Worm (Caenorhabditis elegans) whole organism, L2 larva: ENCODE results near the gene clec-52.

Source experiments
- F13H6.1 ChIP-seq: sonication (generic microtip); optimal IDR thresholded peaks from 2 replicates; lab custom pipeline; 2016; ENCODE audit warnings: missing genetic modification characterization, missing compliant biosample characterization
- ZK546.5 ChIP-seq: sonication (generic microtip); optimal IDR thresholded peaks from 2 replicates; lab custom pipeline; 2017; ENCODE audit warnings: missing biosample characterization, missing genetic modification characterization
- alr-1 ChIP-seq: fragments of 150-350 bp; optimal IDR thresholded peaks from 2 replicates; lab custom pipeline; 2014; ENCODE audit warnings: missing biosample characterization, missing genetic modification characterization
- aly-2 ChIP-seq: fragments of 150-350 bp; optimal IDR thresholded peaks from 2 replicates; lab custom pipeline; 2014; ENCODE audit warnings: missing biosample characterization, missing genetic modification characterization
- ama-1 ChIP-seq: fragments of 150-350 bp; optimal IDR thresholded peaks from 2 replicates; lab custom pipeline; 2018; ENCODE audit warnings: inconsistent platforms
- blmp-1 ChIP-seq: sonication (generic microtip); optimal IDR thresholded peaks from 2 replicates; lab custom pipeline; 2017; ENCODE audit warnings: missing genetic modification characterization, mild to moderate bottlenecking, missing compliant biosample characterization, antibody characterized with exemption, moderate library complexity; ENCODE audit not compliant: insufficient read depth
- egl-27 ChIP-seq: sonication (generic microtip); optimal IDR thresholded peaks from 3 replicates; lab custom pipeline; 2017; ENCODE audit warnings: missing biosample characterization, missing genetic modification reagents, missing genetic modification characterization
- elt-3 ChIP-seq: sonication (generic microtip); optimal IDR thresholded peaks from 2 replicates; lab custom pipeline; 2017; ENCODE audit warnings: missing biosample characterization, missing genetic modification characterization
- fos-1 ChIP-seq: fragments of 150-350 bp; optimal IDR thresholded peaks from 2 replicates; lab custom pipeline; 2014; ENCODE audit warnings: missing biosample characterization, missing genetic modification characterization
- gmeb-1 ChIP-seq: fragments of 150-350 bp; optimal IDR thresholded peaks from 2 replicates; lab custom pipeline; 2014; ENCODE audit warnings: missing biosample characterization, missing genetic modification characterization
- lin-11 ChIP-seq: fragments of 150-350 bp; sonication (generic microtip); optimal IDR thresholded peaks from 2 replicates; lab custom pipeline; 2014; ENCODE audit warnings: missing biosample characterization, missing genetic modification characterization, inconsistent platforms, mixed read lengths
- lin-13 ChIP-seq: fragments of 150-350 bp; optimal IDR thresholded peaks from 2 replicates; lab custom pipeline; 2014; ENCODE audit warnings: missing biosample characterization, missing genetic modification reagents, missing genetic modification characterization
- lsy-2 ChIP-seq, 2 experiments: fragments of 150-350 bp in 1 of 2; sonication (generic microtip) in 1 of 2; optimal IDR thresholded peaks; 2 replicates each; lab custom pipeline; 2014 to 2017; ENCODE audit warnings: missing biosample characterization in 2 of 2, missing genetic modification characterization in 2 of 2
- mab-5 ChIP-seq: fragments of 150-350 bp; optimal IDR thresholded peaks from 2 replicates; lab custom pipeline; 2014; ENCODE audit warnings: missing biosample characterization, missing genetic modification characterization
- mbf-1 ChIP-seq: sonication (generic microtip); optimal IDR thresholded peaks from 2 replicates; lab custom pipeline; 2017; ENCODE audit warnings: missing biosample characterization, missing genetic modification characterization
- mdl-1 ChIP-seq, 2 experiments: fragments of 150-350 bp in 1 of 2; sonication (generic microtip) in 1 of 2; optimal IDR thresholded peaks; 2 replicates each; lab custom pipeline; 2017; ENCODE audit warnings: missing biosample characterization in 2 of 2, missing genetic modification characterization in 2 of 2
- nhr-10 ChIP-seq: sonication (generic microtip); optimal IDR thresholded peaks from 2 replicates; lab custom pipeline; 2017; ENCODE audit warnings: missing biosample characterization, missing genetic modification characterization
- nhr-11 ChIP-seq: fragments of 150-350 bp; optimal IDR thresholded peaks from 2 replicates; lab custom pipeline; 2014; ENCODE audit warnings: missing biosample characterization, missing genetic modification characterization
- nhr-21 ChIP-seq: fragments of 150-350 bp; optimal IDR thresholded peaks from 2 replicates; lab custom pipeline; 2014; ENCODE audit warnings: missing biosample characterization, missing genetic modification characterization
- nhr-23 ChIP-seq: fragments of 150-350 bp; optimal IDR thresholded peaks from 2 replicates; lab custom pipeline; 2014; ENCODE audit warnings: missing biosample characterization, missing genetic modification reagents, missing genetic modification characterization
- nhr-237 ChIP-seq: fragments of 150-350 bp; optimal IDR thresholded peaks from 2 replicates; lab custom pipeline; 2014; ENCODE audit warnings: missing biosample characterization, missing genetic modification characterization
- nhr-25 ChIP-seq: fragments of 150-350 bp; sonication (generic microtip); optimal IDR thresholded peaks from 3 replicates; lab custom pipeline; 2014; ENCODE audit warnings: missing biosample characterization, missing genetic modification characterization
- nhr-6 ChIP-seq: fragments of 150-350 bp; optimal IDR thresholded peaks from 2 replicates; lab custom pipeline; 2014; ENCODE audit warnings: missing biosample characterization, missing genetic modification characterization
- skn-1 ChIP-seq: sonication (generic microtip); optimal IDR thresholded peaks from 2 replicates; lab custom pipeline; 2017; ENCODE audit warnings: missing biosample characterization, missing genetic modification characterization
- sma-3 ChIP-seq: sonication (generic microtip); optimal IDR thresholded peaks from 2 replicates; lab custom pipeline; 2016; ENCODE audit warnings: missing genetic modification reagents, missing genetic modification characterization, missing compliant biosample characterization
- sma-9 ChIP-seq, 2 experiments: fragments of 150-350 bp in 1 of 2; sonication (generic microtip) in 1 of 2; optimal IDR thresholded peaks; 2 replicates each; lab custom pipeline; 2014 to 2016; ENCODE audit warnings: missing genetic modification characterization in 2 of 2, mild to moderate bottlenecking in 1 of 2, missing biosample characterization in 1 of 2, missing compliant biosample characterization in 1 of 2, missing genetic modification reagents in 1 of 2, moderate library complexity in 1 of 2
- snpc-4 ChIP-seq: fragments of 150-350 bp; optimal IDR thresholded peaks from 2 replicates; lab custom pipeline; 2014; ENCODE audit warnings: missing biosample characterization, missing genetic modification characterization
- unc-39 ChIP-seq: fragments of 150-350 bp; optimal IDR thresholded peaks from 2 replicates; lab custom pipeline; 2014; ENCODE audit warnings: missing biosample characterization, missing genetic modification characterization
- zag-1 ChIP-seq: fragments of 150-350 bp; optimal IDR thresholded peaks from 2 replicates; lab custom pipeline; 2014; ENCODE audit warnings: missing biosample characterization, missing genetic modification characterization
- ztf-1 ChIP-seq: fragments of 200-800 bp; sonication (Bioruptor generic); conservative IDR thresholded peaks from 2 replicates; pipeline ENCODE4 v1.3.6; 2022; ENCODE audit warnings: missing genetic modification characterization, missing compliant biosample characterization
- ztf-11 ChIP-seq: sonication (generic microtip); optimal IDR thresholded peaks from 2 replicates; lab custom pipeline; 2017; ENCODE audit warnings: missing biosample characterization, missing genetic modification characterization
- ztf-4 ChIP-seq: fragments of 150-350 bp; optimal IDR thresholded peaks from 2 replicates; lab custom pipeline; 2014; ENCODE audit warnings: missing biosample characterization, missing genetic modification characterization

Gene clec-52

ce11 chrIV:8182566-8182965 lies 14.0 kb upstream of the clec-52 start:
- TF ChIP-seq alr-1 (tag; lab: Kevin White, UChicago) = no peak
- no peak for TF ChIP-seq skn-1
- TF ChIP-seq fos-1 (tag; lab: Kevin White, UChicago) = no peak

ce11 chrIV:8181404-8181803 lies 12.8 kb upstream of the clec-52 start:
- TF ChIP-seq sma-9 (GFP tag; optimal IDR thresholded peaks at IDR 0.05; lab: Kevin White, UChicago) (no peak), sma-9 (tag; optimal IDR thresholded peaks at IDR 0.05; lab: Kevin White, UChicago) (no peak), lin-11 (tag; lab: Kevin White, UChicago) (no peak), aly-2 (tag; lab: Kevin White, UChicago) (no peak), nhr-23 (tag; lab: Kevin White, UChicago) (no peak), F13H6.1 (tag; lab: Kevin White, UChicago) (no peak), lsy-2 (tag; optimal IDR thresholded peaks at IDR 0.05; lab: Kevin White, UChicago) (no peak), mab-5 (tag; lab: Kevin White, UChicago) (no peak), sma-3 (GFP tag; lab: Kevin White, UChicago) (no peak), nhr-21 (no peak), nhr-237 (no peak), nhr-6 (tag; lab: Kevin White, UChicago) (no peak), skn-1 (no peak), snpc-4 (tag; lab: Kevin White, UChicago) (no peak), ztf-1 (GFP tag; lab: Robert Waterston, UW) (no peak), ama-1 (lab: Kevin White, UChicago) (no peak), zag-1 (no peak), unc-39 (tag; lab: Kevin White, UChicago) (no peak), egl-27 (tag; lab: Kevin White, UChicago) (no peak)

- TF ChIP-seq nhr-6 (tag; lab: Kevin White, UChicago) = no peak
- TF ChIP-seq nhr-10 = no peak
These were observed 7.3 kb upstream of the clec-52 start, which contains the start of gene pct-1 for ce11 chrIV:8175686-8176532. TSS of gene pct-1 (plus strand) at chrIV:8176482.

- TF ChIP-seq mdl-1 (tag; optimal IDR thresholded peaks at IDR 0.05; lab: Kevin White, UChicago) (no peak), skn-1 (no peak), nhr-6 (tag; lab: Kevin White, UChicago) (no peak), lin-13 (GFP tag; lab: Kevin White, UChicago) (no peak), ztf-4 (no peak), F13H6.1 (tag; lab: Kevin White, UChicago) (no peak), nhr-11 (tag; lab: Kevin White, UChicago) (no peak), elt-3 (tag; lab: Kevin White, UChicago) (no peak), nhr-10 (no peak), fos-1 (tag; lab: Kevin White, UChicago) (peak; percentile 76), egl-27 (tag; lab: Kevin White, UChicago) (no peak), mbf-1 (no peak), lsy-2 (tag; optimal IDR thresholded peaks at IDR 0.05; lab: Kevin White, UChicago) (no peak), ztf-11 (tag; lab: Kevin White, UChicago) (no peak), nhr-25 (tag; lab: Kevin White, UChicago) (peak; percentile 6), ZK546.5 (no peak), blmp-1 (peak; percentile 23), gmeb-1 (tag; lab: Kevin White, UChicago) (no peak)
These were observed 6.2 kb upstream of the clec-52 start for ce11 chrIV:8174792-8175191.

ce11 chrIV:8173610-8174009 lies 5.0 kb upstream of the clec-52 start:
- TF ChIP-seq nhr-23 (tag; lab: Kevin White, UChicago) (no peak), lin-11 (tag; lab: Kevin White, UChicago) (no peak)
